Worm (Caenorhabditis elegans) whole organism, mixed stage, embryonic: ENCODE results near the gene tag-273.

Experiments used
- M03D4.4 ChIP-seq: sonication (generic microtip); optimal IDR thresholded peaks from 2 replicates; lab custom pipeline; 2017; ENCODE audit warnings: mild to moderate bottlenecking, missing genetic modification characterization, missing compliant biosample characterization
- bed-3 ChIP-seq: fragments of 200-800 bp; sonication (Bioruptor generic); optimal IDR thresholded peaks from 3 replicates; lab custom pipeline; 2018; ENCODE audit warnings: mild to moderate bottlenecking, missing genetic modification characterization, moderate library complexity, missing compliant biosample characterization
- blmp-1 ChIP-seq: fragments of 150-350 bp; optimal IDR thresholded peaks from 2 replicates; lab custom pipeline; 2014; ENCODE audit warnings: missing biosample characterization, missing genetic modification characterization
- ceh-39 ChIP-seq: fragments of 150-350 bp; optimal IDR thresholded peaks from 2 replicates; lab custom pipeline; 2014; ENCODE audit warnings: missing biosample characterization, missing genetic modification characterization
- ceh-43 ChIP-seq: fragments of 200-800 bp; sonication (Bioruptor generic); optimal IDR thresholded peaks from 2 replicates; lab custom pipeline; 2018; ENCODE audit warnings: mild to moderate bottlenecking, missing genetic modification characterization, moderate library complexity, missing compliant biosample characterization
- ceh-83 ChIP-seq: fragments of 200-800 bp; sonication (Bioruptor generic); optimal IDR thresholded peaks from 2 replicates; lab custom pipeline; 2018; ENCODE audit warnings: mild to moderate bottlenecking, missing genetic modification characterization, missing compliant biosample characterization
- ces-1 ChIP-seq: fragments of 150-350 bp; optimal IDR thresholded peaks from 2 replicates; lab custom pipeline; 2014; ENCODE audit warnings: missing biosample characterization, missing genetic modification reagents, missing genetic modification characterization
- cnd-1 ChIP-seq: fragments of 200-800 bp; sonication (Bioruptor generic); optimal IDR thresholded peaks from 2 replicates; lab custom pipeline; 2018; ENCODE audit warnings: mild to moderate bottlenecking, missing genetic modification characterization, missing compliant biosample characterization
- drap-1 ChIP-seq: fragments of 200-800 bp; sonication (Bioruptor generic); optimal IDR thresholded peaks from 3 replicates; lab custom pipeline; 2018; ENCODE audit warnings: mild to moderate bottlenecking, missing genetic modification characterization, missing compliant biosample characterization
- elt-1 ChIP-seq: sonication (generic microtip); optimal IDR thresholded peaks from 2 replicates; lab custom pipeline; 2017; ENCODE audit warnings: missing genetic modification characterization, mild to moderate bottlenecking, missing compliant biosample characterization, antibody characterized with exemption, moderate library complexity, borderline replicate concordance; ENCODE audit not compliant: insufficient read depth
- flh-1 ChIP-seq: fragments of 200-800 bp; sonication (Bioruptor generic); optimal IDR thresholded peaks from 2 replicates; lab custom pipeline; 2018; ENCODE audit warnings: mild to moderate bottlenecking, missing genetic modification characterization, moderate library complexity, missing compliant biosample characterization
- ham-2 ChIP-seq: fragments of 200-800 bp; sonication (Bioruptor generic); optimal IDR thresholded peaks from 2 replicates; lab custom pipeline; 2018; ENCODE audit warnings: mild to moderate bottlenecking, missing genetic modification characterization, missing compliant biosample characterization
- lin-13 ChIP-seq: fragments of 150-350 bp; optimal IDR thresholded peaks from 2 replicates; lab custom pipeline; 2014; ENCODE audit warnings: missing biosample characterization, missing genetic modification characterization
- lin-32 ChIP-seq: fragments of 200-800 bp; sonication (Bioruptor generic); optimal IDR thresholded peaks from 2 replicates; lab custom pipeline; 2018; ENCODE audit warnings: mild to moderate bottlenecking, missing genetic modification characterization, missing compliant biosample characterization
- lsy-2 ChIP-seq: fragments of 150-350 bp; optimal IDR thresholded peaks from 2 replicates; lab custom pipeline; 2014; ENCODE audit warnings: missing biosample characterization, missing genetic modification characterization
- mab-5 ChIP-seq: fragments of 150-350 bp; optimal IDR thresholded peaks from 2 replicates; lab custom pipeline; 2014; ENCODE audit warnings: missing biosample characterization, missing genetic modification characterization
- mep-1 ChIP-seq: fragments of 150-350 bp; optimal IDR thresholded peaks from 2 replicates; lab custom pipeline; 2017; ENCODE audit warnings: missing biosample characterization, missing genetic modification reagents, missing genetic modification characterization, inconsistent platforms
- mls-2 ChIP-seq: sonication (generic microtip); optimal IDR thresholded peaks from 2 replicates; lab custom pipeline; 2016; ENCODE audit warnings: mild to moderate bottlenecking, missing genetic modification characterization, moderate library complexity, missing compliant biosample characterization
- nhr-12 ChIP-seq: fragments of 150-350 bp; optimal IDR thresholded peaks from 2 replicates; lab custom pipeline; 2014; ENCODE audit warnings: missing biosample characterization, missing genetic modification characterization
- nhr-2 ChIP-seq: fragments of 150-350 bp; optimal IDR thresholded peaks from 2 replicates; lab custom pipeline; 2014; ENCODE audit warnings: missing biosample characterization, missing genetic modification characterization
- nhr-237 ChIP-seq: fragments of 150-350 bp; optimal IDR thresholded peaks from 2 replicates; lab custom pipeline; 2014; ENCODE audit warnings: missing biosample characterization, missing genetic modification characterization
- nhr-28 ChIP-seq: fragments of 150-350 bp; optimal IDR thresholded peaks from 2 replicates; lab custom pipeline; 2014; ENCODE audit warnings: missing biosample characterization, missing genetic modification characterization
- pha-4 ChIP-seq: fragments of 150-350 bp; optimal IDR thresholded peaks from 2 replicates; lab custom pipeline; 2018; ENCODE audit warnings: missing biosample characterization, missing genetic modification reagents, missing genetic modification characterization
- sem-2 ChIP-seq: fragments of 200-800 bp; sonication (Bioruptor generic); optimal IDR thresholded peaks from 2 replicates; lab custom pipeline; 2018; ENCODE audit warnings: mild to moderate bottlenecking, missing genetic modification characterization, missing compliant biosample characterization
- sptf-1 ChIP-seq: sonication (generic microtip); optimal IDR thresholded peaks from 2 replicates; lab custom pipeline; 2017; ENCODE audit warnings: mild to moderate bottlenecking, missing genetic modification characterization, moderate library complexity, missing compliant biosample characterization
- tbx-8 ChIP-seq: fragments of 200-800 bp; sonication (Bioruptor generic); optimal IDR thresholded peaks from 2 replicates; lab custom pipeline; 2018; ENCODE audit warnings: mild to moderate bottlenecking, missing genetic modification characterization, moderate library complexity, missing compliant biosample characterization
- unc-120 ChIP-seq: sonication (generic microtip); optimal IDR thresholded peaks from 2 replicates; lab custom pipeline; 2017; ENCODE audit warnings: missing genetic modification characterization, missing compliant biosample characterization; ENCODE audit not compliant: poor library complexity, severe bottlenecking
- unc-39 ChIP-seq: fragments of 150-350 bp; optimal IDR thresholded peaks from 2 replicates; lab custom pipeline; 2014; ENCODE audit warnings: missing biosample characterization, missing genetic modification characterization
- unc-62 ChIP-seq: fragments of 150-350 bp; optimal IDR thresholded peaks from 2 replicates; lab custom pipeline; 2014; ENCODE audit warnings: missing biosample characterization, missing genetic modification reagents, missing genetic modification characterization
- zip-8 ChIP-seq: fragments of 150-350 bp; optimal IDR thresholded peaks from 2 replicates; lab custom pipeline; 2014; ENCODE audit warnings: missing biosample characterization, missing genetic modification characterization
- ztf-11 ChIP-seq: fragments of 150-350 bp; optimal IDR thresholded peaks from 2 replicates; lab custom pipeline; 2014; ENCODE audit warnings: missing biosample characterization, missing genetic modification characterization

The tag-273 gene

ce11 chrIV:14496494-14496893 lies 8.5 kb downstream of the tag-273 start (continued):
- no peak for TF ChIP-seq nhr-237 (tag; lab: Kevin White, UChicago)
- peak; percentile 96 for TF ChIP-seq ham-2 (GFP tag; lab: Kevin White, UChicago)
- TF ChIP-seq, all 35 proteins: peak for 7

- TF ChIP-seq nhr-2 (no peak), M03D4.4 (tag; lab: Kevin White, UChicago) (no peak), pha-4 (tag; lab: Kevin White, UChicago) (no peak), unc-62 (GFP tag; lab: Kevin White, UChicago) (no peak), ztf-11 (no peak), lin-32 (no peak), mls-2 (no peak), nhr-12 (tag; lab: Kevin White, UChicago) (no peak), blmp-1 (tag; lab: Kevin White, UChicago) (no peak), lsy-2 (tag; lab: Kevin White, UChicago) (no peak), sptf-1 (tag; lab: Kevin White, UChicago) (no peak), tbx-8 (GFP tag; lab: Kevin White, UChicago) (no peak)
Observed at ce11 chrIV:14495474-14495873, 9.5 kb downstream of the tag-273 start.

- TF ChIP-seq unc-62 (GFP tag; lab: Kevin White, UChicago) (no peak), unc-120 (tag; lab: Kevin White, UChicago) (no peak), sem-2 (GFP tag; lab: Kevin White, UChicago) (no peak)
Observed at ce11 chrIV:14491135-14491534, 13.8 kb downstream of the tag-273 start.

ce11 chrIV:14483427-14483826 lies 21.5 kb downstream of the tag-273 start:
- TF ChIP-seq ceh-83 = no peak
- TF ChIP-seq M03D4.4 (tag; lab: Kevin White, UChicago) = no peak
- no peak for TF ChIP-seq ham-2 (GFP tag; lab: Kevin White, UChicago)
- TF ChIP-seq nhr-2 = no peak
- TF ChIP-seq unc-62 (GFP tag; lab: Kevin White, UChicago) = no peak
- TF ChIP-seq elt-1 (tag; lab: Kevin White, UChicago) = no peak
- TF ChIP-seq tbx-8 (GFP tag; lab: Kevin White, UChicago) = no peak
- TF ChIP-seq mab-5 (tag; lab: Kevin White, UChicago) = no peak
- TF ChIP-seq lsy-2 (tag; lab: Kevin White, UChicago) = no peak
- TF ChIP-seq mls-2 = no peak
- TF ChIP-seq drap-1 (GFP tag; lab: Kevin White, UChicago) = no peak

ce11 chrIV:14481984-14482383 lies 23.0 kb downstream of the tag-273 start, which contains the start of gene Y57G11A.4:
TSS of gene Y57G11A.4 (plus strand) at chrIV:14482284.
- TF ChIP-seq blmp-1 (tag; lab: Kevin White, UChicago) = no peak

- TF ChIP-seq blmp-1 (tag; lab: Kevin White, UChicago) (no peak), ces-1 (GFP tag; lab: Kevin White, UChicago) (no peak), zip-8 (tag; lab: Kevin White, UChicago) (no peak), ztf-11 (no peak), unc-39 (tag; lab: Kevin White, UChicago) (no peak), tbx-8 (GFP tag; lab: Kevin White, UChicago) (no peak), unc-120 (tag; lab: Kevin White, UChicago) (no peak), ceh-39 (no peak), bed-3 (GFP tag; lab: Kevin White, UChicago) (no peak), mls-2 (no peak), lin-13 (tag; lab: Kevin White, UChicago) (no peak), elt-1 (tag; lab: Kevin White, UChicago) (no peak), nhr-28 (no peak), sptf-1 (tag; lab: Kevin White, UChicago) (no peak), ceh-83 (no peak), lsy-2 (tag; lab: Kevin White, UChicago) (no peak), pha-4 (tag; lab: Kevin White, UChicago) (no peak), drap-1 (GFP tag; lab: Kevin White, UChicago) (no peak), lin-32 (no peak)
Observed at ce11 chrIV:14469013-14469412, 36.0 kb downstream of the tag-273 start.

- TF ChIP-seq mab-5 (tag; lab: Kevin White, UChicago) (no peak), unc-62 (GFP tag; lab: Kevin White, UChicago) (no peak), mls-2 (no peak), tbx-8 (GFP tag; lab: Kevin White, UChicago) (no peak), unc-39 (tag; lab: Kevin White, UChicago) (no peak), sem-2 (GFP tag; lab: Kevin White, UChicago) (no peak), elt-1 (tag; lab: Kevin White, UChicago) (no peak), zip-8 (tag; lab: Kevin White, UChicago) (no peak), ham-2 (GFP tag; lab: Kevin White, UChicago) (no peak), nhr-28 (no peak), pha-4 (tag; lab: Kevin White, UChicago) (no peak), nhr-237 (tag; lab: Kevin White, UChicago) (no peak), ceh-43 (GFP tag; lab: Kevin White, UChicago) (no peak), ztf-11 (no peak), nhr-12 (tag; lab: Kevin White, UChicago) (no peak), drap-1 (GFP tag; lab: Kevin White, UChicago) (no peak), bed-3 (GFP tag; lab: Kevin White, UChicago) (no peak), mep-1 (tag; lab: Kevin White, UChicago) (no peak), flh-1 (no peak), cnd-1 (tag; lab: Kevin White, UChicago) (no peak)
Observed at ce11 chrIV:14466837-14467236, 38.1 kb downstream of the tag-273 start.
